Fruit fly (Drosophila melanogaster): Measurements from ENCODE around the gene wat.

Gene wat

dm6 chr3R:28985887-28986286, 34.3 kb downstream of the wat start (continued):
- no peak for TF ChIP-seq HHEX (GFP tag; optimal IDR thresholded peaks at IDR 0.05)
- no peak for TF ChIP-seq CG4328 (GFP tag; optimal IDR thresholded peaks at IDR 0.05)
- TF ChIP-seq insv (GFP tag; optimal IDR thresholded peaks at IDR 0.05), result no peak
- TF ChIP-seq BEAF-32 (GFP tag; optimal IDR thresholded peaks at IDR 0.05), result no peak
- no peak for TF ChIP-seq Eip74EF (GFP tag; optimal IDR thresholded peaks at IDR 0.05)
- no peak for TF ChIP-seq CG13123 (GFP tag; optimal IDR thresholded peaks at IDR 0.05)
- no peak for TF ChIP-seq CG7963 (GFP tag; IDR thresholded peaks at IDR 0.05; ENCODE audit: partially characterized antibody)
- no peak for TF ChIP-seq crc (GFP tag; optimal IDR thresholded peaks at IDR 0.05)
- TF ChIP-seq Dfd (GFP tag; optimal IDR thresholded peaks at IDR 0.05), result no peak
- no peak for TF ChIP-seq CG2199 (GFP tag; IDR thresholded peaks at IDR 0.05)
- no peak for TF ChIP-seq da (GFP tag; optimal IDR thresholded peaks at IDR 0.05)
- no peak for TF ChIP-seq psq (GFP tag; optimal IDR thresholded peaks at IDR 0.05)
- no peak for TF ChIP-seq CG7928 (GFP tag; optimal IDR thresholded peaks at IDR 0.05)
- peak; percentile 23 for TF ChIP-seq Sox102F (GFP tag; optimal IDR thresholded peaks at IDR 0.05)
- TF ChIP-seq CG2875 (GFP tag; optimal IDR thresholded peaks at IDR 0.05), result no peak
- no peak for TF ChIP-seq klu (GFP tag; IDR thresholded peaks at IDR 0.05)
- no peak for TF ChIP-seq Atf6 (GFP tag; IDR thresholded peaks at IDR 0.05)
- no peak for TF ChIP-seq CG3838 (GFP tag; optimal IDR thresholded peaks at IDR 0.05)
- TF ChIP-seq Hr51 (GFP tag; optimal IDR thresholded peaks at IDR 0.05), result peak in 1 of 2 experiments; percentile 46
- no peak for TF ChIP-seq CG7839 (tag; optimal IDR thresholded peaks at IDR 0.05)
- TF ChIP-seq corto (GFP tag; optimal IDR thresholded peaks at IDR 0.05), result no peak
- no peak for TF ChIP-seq Abd-B (GFP tag; optimal IDR thresholded peaks at IDR 0.05)
- no peak for TF ChIP-seq CG6791 (GFP tag; IDR thresholded peaks at IDR 0.05; ENCODE audit: partially characterized antibody)
- no peak for TF ChIP-seq caup (GFP tag; optimal IDR thresholded peaks at IDR 0.05; ENCODE audit: severe bottlenecking)
- no peak for TF ChIP-seq tup (GFP tag; optimal IDR thresholded peaks at IDR 0.05)
- TF ChIP-seq otp (GFP tag; IDR thresholded peaks at IDR 0.05), result no peak
- TF ChIP-seq sqz (GFP tag; optimal IDR thresholded peaks at IDR 0.05), result no peak
- TF ChIP-seq CG11696 (GFP tag; IDR thresholded peaks at IDR 0.05), result no peak
- TF ChIP-seq CG7372 (GFP tag; IDR thresholded peaks at IDR 0.05), result no peak
- no peak for TF ChIP-seq rib (GFP tag; IDR thresholded peaks at IDR 0.05)
- no peak for TF ChIP-seq toy (GFP tag; IDR thresholded peaks at IDR 0.05)
- TF ChIP-seq Hand (GFP tag; optimal IDR thresholded peaks at IDR 0.05), result no peak
- TF ChIP-seq CG2120 (GFP tag; optimal IDR thresholded peaks at IDR 0.05), result peak; percentile 30
- peak; percentile 26 for TF ChIP-seq lab (GFP tag; optimal IDR thresholded peaks at IDR 0.05)
- no peak for TF ChIP-seq Rfx (GFP tag; IDR thresholded peaks at IDR 0.05)
- no peak for TF ChIP-seq Scr (GFP tag; IDR thresholded peaks at IDR 0.05; ENCODE audit: partially characterized antibody)
- no peak for TF ChIP-seq CG12942 (GFP tag; optimal IDR thresholded peaks at IDR 0.05)
- no peak for TF ChIP-seq CG3163 (GFP tag; optimal IDR thresholded peaks at IDR 0.05)
- TF ChIP-seq CHES-1-like (GFP tag; optimal IDR thresholded peaks at IDR 0.05), result no peak
- TF ChIP-seq fd102C (GFP tag; optimal IDR thresholded peaks at IDR 0.05), result no peak
- TF ChIP-seq az2 (GFP tag; optimal IDR thresholded peaks at IDR 0.05), result no peak
- no peak for TF ChIP-seq CG9609 (GFP tag; optimal IDR thresholded peaks at IDR 0.05)
- TF ChIP-seq esg (GFP tag; conservative IDR thresholded peaks at IDR 0.05), result no peak
- no peak for TF ChIP-seq emc (GFP tag; optimal IDR thresholded peaks at IDR 0.05)
- no peak for TF ChIP-seq CG14014 (GFP tag; IDR thresholded peaks at IDR 0.05)
- TF ChIP-seq CG3065 (GFP tag; optimal IDR thresholded peaks at IDR 0.05), result no peak
- TF ChIP-seq Camta (GFP tag; optimal IDR thresholded peaks at IDR 0.05), result no peak
- TF ChIP-seq D (optimal IDR thresholded peaks at IDR 0.05), result no peak
- no peak for TF ChIP-seq D (GFP tag; optimal IDR thresholded peaks at IDR 0.05)
- TF ChIP-seq CG9797 (GFP tag; optimal IDR thresholded peaks at IDR 0.05), result no peak
- TF ChIP-seq sna (GFP tag; IDR thresholded peaks at IDR 0.05; ENCODE audit: partially characterized antibody), result no peak

Measured in whole organism, embryonic.